Worm (Caenorhabditis elegans) whole organism, late embryonic: Measurements from ENCODE around the gene T01D1.7.

ENCODE experiments used
- C08G9.2 ChIP-seq: sonication (generic microtip); optimal IDR thresholded peaks from 2 replicates; lab custom pipeline; 2016; ENCODE audit warnings: mild to moderate bottlenecking, missing genetic modification characterization, moderate library complexity, missing compliant biosample characterization
- C38D4.7 ChIP-seq: fragments of 200-800 bp; sonication (Bioruptor generic); optimal IDR thresholded peaks from 2 replicates; lab custom pipeline; 2018; ENCODE audit warnings: mild to moderate bottlenecking, missing genetic modification characterization, moderate library complexity, missing compliant biosample characterization
- K09A11.1 ChIP-seq: sonication (generic microtip); optimal IDR thresholded peaks from 2 replicates; lab custom pipeline; 2017; ENCODE audit warnings: antibody characterized with exemption, mild to moderate bottlenecking, missing genetic modification characterization, missing compliant biosample characterization; ENCODE audit not compliant: insufficient read depth
- Y22D7AL.16 ChIP-seq: sonication (generic microtip); optimal IDR thresholded peaks from 2 replicates; lab custom pipeline; 2016; ENCODE audit warnings: missing genetic modification characterization, missing compliant biosample characterization
- ahr-1 ChIP-seq: sonication (generic microtip); optimal IDR thresholded peaks from 2 replicates; lab custom pipeline; 2016; ENCODE audit warnings: missing genetic modification characterization, missing compliant biosample characterization
- ama-1 ChIP-seq: fragments of 150-350 bp; optimal IDR thresholded peaks from 2 replicates; lab custom pipeline; 2014
- ceh-14 ChIP-seq: sonication (generic microtip); optimal IDR thresholded peaks from 2 replicates; lab custom pipeline; 2016; ENCODE audit warnings: missing genotype, missing genetic modification characterization, missing compliant biosample characterization
- ceh-2 ChIP-seq: sonication (generic microtip); optimal IDR thresholded peaks from 2 replicates; lab custom pipeline; 2016; ENCODE audit warnings: missing genotype, missing genetic modification characterization, missing compliant biosample characterization
- ceh-22 ChIP-seq: sonication (generic microtip); optimal IDR thresholded peaks from 2 replicates; lab custom pipeline; 2017; ENCODE audit warnings: missing biosample characterization, missing genetic modification characterization
- ceh-24 ChIP-seq: sonication (generic microtip); optimal IDR thresholded peaks from 2 replicates; lab custom pipeline; 2016; ENCODE audit warnings: mild to moderate bottlenecking, missing genetic modification characterization, missing compliant biosample characterization
- ceh-30 ChIP-seq: fragments of 150-350 bp; optimal IDR thresholded peaks from 2 replicates; lab custom pipeline; 2014; ENCODE audit warnings: missing biosample characterization, missing genetic modification characterization
- ceh-34 ChIP-seq: sonication (generic microtip); optimal IDR thresholded peaks from 2 replicates; lab custom pipeline; 2016; ENCODE audit warnings: mild to moderate bottlenecking, missing genetic modification characterization, missing compliant biosample characterization
- ceh-48 ChIP-seq: sonication (generic microtip); optimal IDR thresholded peaks from 2 replicates; lab custom pipeline; 2016; ENCODE audit warnings: missing genetic modification characterization, inconsistent platforms, missing compliant biosample characterization
- ceh-6 ChIP-seq: fragments of 200-800 bp; sonication (Bioruptor generic); optimal IDR thresholded peaks from 2 replicates; lab custom pipeline; 2018; ENCODE audit warnings: mild to moderate bottlenecking, missing genetic modification characterization, missing compliant biosample characterization
- ceh-9 ChIP-seq: sonication (generic microtip); optimal IDR thresholded peaks from 2 replicates; lab custom pipeline; 2016; ENCODE audit warnings: mild to moderate bottlenecking, missing genetic modification characterization, inconsistent platforms, missing compliant biosample characterization
- che-1 ChIP-seq: sonication (generic microtip); optimal IDR thresholded peaks from 2 replicates; lab custom pipeline; 2016; ENCODE audit warnings: mild to moderate bottlenecking, missing genetic modification characterization, missing compliant biosample characterization
- dve-1 ChIP-seq: sonication (generic microtip); optimal IDR thresholded peaks from 2 replicates; lab custom pipeline; 2017; ENCODE audit warnings: antibody characterized with exemption, mild to moderate bottlenecking, missing genetic modification characterization, missing compliant biosample characterization
- elt-2 ChIP-seq: sonication (generic microtip); optimal IDR thresholded peaks from 2 replicates; lab custom pipeline; 2016; ENCODE audit warnings: missing genetic modification reagents, missing genetic modification characterization, missing compliant biosample characterization
- gmeb-2 ChIP-seq: sonication (generic microtip); optimal IDR thresholded peaks from 2 replicates; lab custom pipeline; 2016; ENCODE audit warnings: missing genetic modification characterization, inconsistent platforms, missing compliant biosample characterization
- hlh-15 ChIP-seq: sonication (generic microtip); optimal IDR thresholded peaks from 2 replicates; lab custom pipeline; 2016; ENCODE audit warnings: missing genetic modification characterization, missing compliant biosample characterization
- hlh-30 ChIP-seq: sonication (generic microtip); optimal IDR thresholded peaks from 2 replicates; lab custom pipeline; 2017; ENCODE audit warnings: antibody characterized with exemption, missing genetic modification characterization, missing compliant biosample characterization; ENCODE audit not compliant: insufficient read depth
- hlh-6 ChIP-seq: sonication (generic microtip); optimal IDR thresholded peaks from 2 replicates; lab custom pipeline; 2016; ENCODE audit warnings: missing genotype, missing genetic modification characterization, missing compliant biosample characterization
- hlh-8 ChIP-seq: sonication (generic microtip); optimal IDR thresholded peaks from 2 replicates; lab custom pipeline; 2016; ENCODE audit warnings: missing genotype, missing genetic modification characterization, missing compliant biosample characterization
- lin-11 ChIP-seq: fragments of 200-800 bp; sonication (Bioruptor generic); optimal IDR thresholded peaks from 2 replicates; lab custom pipeline; 2018; ENCODE audit warnings: mild to moderate bottlenecking, missing genetic modification characterization, missing compliant biosample characterization
- madf-2 ChIP-seq: sonication (generic microtip); optimal IDR thresholded peaks from 2 replicates; lab custom pipeline; 2017; ENCODE audit warnings: missing genetic modification characterization, missing compliant biosample characterization
- mec-3 ChIP-seq: sonication (generic microtip); optimal IDR thresholded peaks from 2 replicates; lab custom pipeline; 2016; ENCODE audit warnings: borderline replicate concordance, missing genetic modification characterization, missing compliant biosample characterization
- nfya-1 ChIP-seq: sonication (generic microtip); optimal IDR thresholded peaks from 2 replicates; lab custom pipeline; 2017; ENCODE audit warnings: missing genetic modification characterization, mild to moderate bottlenecking, missing compliant biosample characterization, antibody characterized with exemption, moderate library complexity
- nhr-11 ChIP-seq: fragments of 150-350 bp; optimal IDR thresholded peaks from 2 replicates; lab custom pipeline; 2014; ENCODE audit warnings: missing biosample characterization, missing genetic modification characterization
- nhr-232 ChIP-seq: sonication (generic microtip); optimal IDR thresholded peaks from 2 replicates; lab custom pipeline; 2016; ENCODE audit warnings: missing genetic modification characterization, missing compliant biosample characterization
- odd-2 ChIP-seq: sonication (generic microtip); optimal IDR thresholded peaks from 2 replicates; lab custom pipeline; 2017; ENCODE audit warnings: antibody characterized with exemption, mild to moderate bottlenecking, missing genetic modification characterization, missing compliant biosample characterization
- pag-3 ChIP-seq: sonication (generic microtip); optimal IDR thresholded peaks from 2 replicates; lab custom pipeline; 2016; ENCODE audit warnings: missing compliant biosample characterization, missing genetic modification characterization, borderline replicate concordance
- pat-9 ChIP-seq: fragments of 200-800 bp; sonication (Bioruptor generic); optimal IDR thresholded peaks from 2 replicates; lab custom pipeline; 2018; ENCODE audit warnings: mild to moderate bottlenecking, missing genetic modification characterization, moderate library complexity, missing compliant biosample characterization
- pax-1 ChIP-seq: fragments of 150-350 bp; optimal IDR thresholded peaks from 2 replicates; lab custom pipeline; 2014; ENCODE audit warnings: missing biosample characterization, missing genetic modification characterization
- pha-2 ChIP-seq: sonication (generic microtip); optimal IDR thresholded peaks from 2 replicates; lab custom pipeline; 2017; ENCODE audit warnings: mild to moderate bottlenecking, missing genetic modification characterization, missing compliant biosample characterization
- pha-4 ChIP-seq: fragments of 150-350 bp; optimal IDR thresholded peaks from 2 replicates; lab custom pipeline; 2018; ENCODE audit warnings: missing biosample characterization, missing genetic modification reagents, missing genetic modification characterization
- pqm-1 ChIP-seq: sonication (generic microtip); optimal IDR thresholded peaks from 2 replicates; lab custom pipeline; 2016; ENCODE audit warnings: missing genetic modification characterization, missing compliant biosample characterization
- ref-2 ChIP-seq: sonication (generic microtip); optimal IDR thresholded peaks from 2 replicates; lab custom pipeline; 2016; ENCODE audit warnings: missing genetic modification characterization, missing compliant biosample characterization
- rnt-1 ChIP-seq: sonication (generic microtip); optimal IDR thresholded peaks from 2 replicates; lab custom pipeline; 2016; ENCODE audit warnings: missing genetic modification characterization, missing compliant biosample characterization
- ttx-3 ChIP-seq: sonication (generic microtip); optimal IDR thresholded peaks from 2 replicates; lab custom pipeline; 2016; ENCODE audit warnings: missing genetic modification reagents, missing genetic modification characterization, missing compliant biosample characterization
- unc-3 ChIP-seq, 2 experiments: fragments of 200-800 bp in 1 of 2; sonication (Bioruptor generic) in 1 of 2; sonication (generic microtip) in 1 of 2; conservative IDR thresholded peaks in 1 of 2; optimal IDR thresholded peaks in 1 of 2; 2 replicates each; pipeline versions ENCODE4 v1.3.6 to Lab custom; 2016 to 2022; ENCODE audit warnings: missing compliant biosample characterization in 2 of 2, missing genetic modification characterization in 2 of 2, missing genetic modification reagents in 1 of 2
- unc-42 ChIP-seq: sonication (generic microtip); optimal IDR thresholded peaks from 2 replicates; lab custom pipeline; 2016; ENCODE audit warnings: missing genotype, missing genetic modification characterization, missing compliant biosample characterization
- unc-55 ChIP-seq: sonication (generic microtip); optimal IDR thresholded peaks from 2 replicates; lab custom pipeline; 2017; ENCODE audit warnings: missing biosample characterization, missing genetic modification reagents, missing genetic modification characterization
- unc-86 ChIP-seq: sonication (generic microtip); optimal IDR thresholded peaks from 2 replicates; lab custom pipeline; 2016; ENCODE audit warnings: missing genetic modification characterization, missing compliant biosample characterization
- ztf-16 ChIP-seq: sonication (generic microtip); optimal IDR thresholded peaks from 2 replicates; lab custom pipeline; 2017; ENCODE audit warnings: missing genetic modification characterization, missing compliant biosample characterization

T01D1.7 gene

ce11 chrII:219846-220503, 46.4 kb upstream of the T01D1.7 start:
- no peak for TF ChIP-seq ceh-24
- TF ChIP-seq ama-1 (lab: Kevin White, UChicago) = no peak
- TF ChIP-seq ceh-34 (tag; lab: Kevin White, UChicago) = no peak
- TF ChIP-seq pha-4 (tag; lab: Kevin White, UChicago) = no peak
- TF ChIP-seq ceh-6 (GFP tag; lab: Kevin White, UChicago) = no peak
- no peak for TF ChIP-seq nfya-1
- no peak for TF ChIP-seq pax-1
- TF ChIP-seq unc-55 (GFP tag; lab: Kevin White, UChicago) = no peak
- TF ChIP-seq hlh-15 (tag; lab: Kevin White, UChicago) = no peak
- TF ChIP-seq nhr-11 = no peak
- TF ChIP-seq hlh-30 (tag; lab: Kevin White, UChicago) = no peak
- TF ChIP-seq Y22D7AL.16 (tag; lab: Kevin White, UChicago) = no peak
- no peak for TF ChIP-seq ceh-48 (tag; lab: Kevin White, UChicago)
- TF ChIP-seq unc-3 (GFP tag; conservative IDR thresholded peaks at IDR 0.05; lab: Robert Waterston, UW) = no peak
- TF ChIP-seq unc-3 (tag; optimal IDR thresholded peaks at IDR 0.05; lab: Kevin White, UChicago) = no peak
- no peak for TF ChIP-seq pqm-1 (tag; lab: Kevin White, UChicago)
- no peak for TF ChIP-seq K09A11.1 (tag; lab: Kevin White, UChicago)

- TF ChIP-seq unc-86 (tag; lab: Kevin White, UChicago) = no peak
- TF ChIP-seq pha-2 (tag; lab: Kevin White, UChicago) = no peak
- TF ChIP-seq nhr-11 = no peak
- TF ChIP-seq ref-2 = no peak
- no peak for TF ChIP-seq lin-11 (tag; lab: Kevin White, UChicago)
- no peak for TF ChIP-seq unc-42 (tag; lab: Kevin White, UChicago)
- TF ChIP-seq ceh-14 (tag; lab: Kevin White, UChicago) = no peak
- TF ChIP-seq madf-2 (tag; lab: Kevin White, UChicago) = no peak
- no peak for TF ChIP-seq ceh-48 (tag; lab: Kevin White, UChicago)
- no peak for TF ChIP-seq pag-3
- TF ChIP-seq rnt-1 (tag; lab: Kevin White, UChicago) = no peak
- TF ChIP-seq Y22D7AL.16 (tag; lab: Kevin White, UChicago) = no peak
- TF ChIP-seq pax-1 = no peak
- no peak for TF ChIP-seq C38D4.7 (GFP tag; lab: Kevin White, UChicago)
- TF ChIP-seq ztf-16 = no peak
- TF ChIP-seq hlh-8 (tag; lab: Kevin White, UChicago) = no peak
- TF ChIP-seq ahr-1 = no peak
Observed at ce11 chrII:217308-217707, 43.7 kb upstream of the T01D1.7 start.

- no peak for TF ChIP-seq pag-3
- TF ChIP-seq C08G9.2 (tag; lab: Kevin White, UChicago) = peak; percentile 33
- TF ChIP-seq nhr-11 = no peak
- TF ChIP-seq rnt-1 (tag; lab: Kevin White, UChicago) = peak; percentile 38
- TF ChIP-seq dve-1 (tag; lab: Kevin White, UChicago) = peak; percentile 64
- no peak for TF ChIP-seq ceh-6 (GFP tag; lab: Kevin White, UChicago)
- no peak for TF ChIP-seq lin-11 (tag; lab: Kevin White, UChicago)
- peak; percentile 89 for TF ChIP-seq ceh-30 (tag; lab: Kevin White, UChicago)
- TF ChIP-seq ztf-16 = peak; percentile 49
- TF ChIP-seq pat-9 = peak; percentile 12
- no peak for TF ChIP-seq nhr-232 (tag; lab: Kevin White, UChicago)
- TF ChIP-seq hlh-6 (tag; lab: Kevin White, UChicago) = no peak
- peak; percentile 57 for TF ChIP-seq ref-2
- TF ChIP-seq hlh-30 (tag; lab: Kevin White, UChicago) = peak; percentile 45
- no peak for TF ChIP-seq hlh-8 (tag; lab: Kevin White, UChicago)
- peak; percentile 37 for TF ChIP-seq ceh-48 (tag; lab: Kevin White, UChicago)
- no peak for TF ChIP-seq ceh-22 (tag; lab: Kevin White, UChicago)
- no peak for TF ChIP-seq odd-2 (tag; lab: Kevin White, UChicago)
- no peak for TF ChIP-seq ceh-14 (tag; lab: Kevin White, UChicago)
- TF ChIP-seq ceh-2 (tag; lab: Kevin White, UChicago) = no peak
- no peak for TF ChIP-seq mec-3
- peak; percentile 35 for TF ChIP-seq elt-2 (tag; lab: Kevin White, UChicago)
- TF ChIP-seq ahr-1 = no peak
- peak; percentile 27 for TF ChIP-seq K09A11.1 (tag; lab: Kevin White, UChicago)
- peak; percentile 55 for TF ChIP-seq che-1 (tag; lab: Kevin White, UChicago)
- TF ChIP-seq gmeb-2 (tag; lab: Kevin White, UChicago) = no peak
- TF ChIP-seq unc-3 (GFP tag; conservative IDR thresholded peaks at IDR 0.05; lab: Robert Waterston, UW) = no peak
- TF ChIP-seq unc-3 (tag; optimal IDR thresholded peaks at IDR 0.05; lab: Kevin White, UChicago) = no peak
- TF ChIP-seq unc-86 (tag; lab: Kevin White, UChicago) = peak; percentile 2
- TF ChIP-seq ttx-3 (tag; lab: Kevin White, UChicago) = peak; percentile 32
- TF ChIP-seq ama-1 (lab: Kevin White, UChicago) = peak; percentile 64
- peak; percentile 16 for TF ChIP-seq madf-2 (tag; lab: Kevin White, UChicago)
- no peak for TF ChIP-seq ceh-9
Observed at ce11 chrII:216598-216997, 43.0 kb upstream of the T01D1.7 start, which contains the start of gene F48A11.4. TSS of gene F48A11.4 (minus strand) at chrII:216621.
